Fruit fly (Drosophila melanogaster): ENCODE results near the gene CG13058.

DNA sequence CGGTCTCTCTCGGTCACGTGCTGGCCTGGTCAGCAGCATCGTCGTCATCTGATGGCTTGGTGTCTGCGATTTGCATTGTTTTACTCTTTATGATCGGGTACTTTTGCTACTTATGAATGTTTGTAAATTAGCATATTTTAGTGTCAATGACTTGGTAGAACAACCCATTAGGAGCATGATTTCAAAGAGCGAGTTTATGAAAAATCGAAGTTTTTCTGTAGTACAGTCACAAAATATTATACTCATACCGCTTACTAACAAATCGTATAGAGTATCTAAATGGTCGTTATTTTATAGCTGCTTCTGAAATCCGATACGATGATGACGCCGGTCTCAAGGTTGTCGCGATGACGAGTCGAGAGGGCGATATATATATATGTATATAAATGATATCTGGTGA lies 42.4 kb upstream of the CG13058 start:
- TF ChIP-seq CG11617 (GFP tag; optimal IDR thresholded peaks at IDR 0.05): no peak
- TF ChIP-seq CG14711 (tag; optimal IDR thresholded peaks at IDR 0.05): no peak
